Worm (Caenorhabditis elegans) whole organism, L4 larva: ENCODE data around the gene K10D2.8.
"Not testable (repeated sequence)": the region's sequence is repeated elsewhere in the genome, so short reads cannot be mapped to it uniquely, and the experiment has no call there.

Experiments
- D1046.2 ChIP-seq: fragments of 200-800 bp; sonication (Bioruptor generic); IDR thresholded peaks from 2 replicates; pipeline ENCODE4 v1.3.6; 2022; ENCODE audit warnings: missing genetic modification characterization, missing compliant biosample characterization
- F10B5.3 ChIP-seq: sonication (generic microtip); optimal IDR thresholded peaks from 2 replicates; lab custom pipeline; 2016; ENCODE audit warnings: mild to moderate bottlenecking, missing genetic modification characterization, missing compliant biosample characterization
- F26F4.8 ChIP-seq: fragments of 200-800 bp; sonication (Bioruptor generic); conservative IDR thresholded peaks from 2 replicates; pipeline ENCODE4 v1.3.6; 2022; ENCODE audit warnings: missing genetic modification characterization, missing compliant biosample characterization
- F37D6.2 ChIP-seq: sonication (generic microtip); optimal IDR thresholded peaks from 2 replicates; lab custom pipeline; 2016; ENCODE audit warnings: mild to moderate bottlenecking, missing genetic modification characterization, missing compliant biosample characterization
- F49E8.2 ChIP-seq: sonication (generic microtip); optimal IDR thresholded peaks from 2 replicates; lab custom pipeline; 2016; ENCODE audit warnings: missing compliant biosample characterization, mild to moderate bottlenecking, missing genetic modification characterization, borderline replicate concordance
- R02D3.7 ChIP-seq: fragments of 150-350 bp; sonication (generic microtip); optimal IDR thresholded peaks from 3 replicates; lab custom pipeline; 2014; ENCODE audit warnings: missing biosample characterization, missing genetic modification characterization
- ZK337.2 ChIP-seq: fragments of 200-800 bp; sonication (Bioruptor generic); IDR thresholded peaks from 2 replicates; pipeline ENCODE4 v1.3.6; 2022; ENCODE audit warnings: missing genetic modification reagents, missing genetic modification characterization, missing compliant biosample characterization
- aha-1 ChIP-seq: fragments of 150-350 bp; peaks from one replicate; lab custom pipeline; 2014; ENCODE audit warnings: missing biosample characterization, missing genetic modification characterization
- arid-1 ChIP-seq: fragments of 200-800 bp; sonication (Bioruptor generic); conservative IDR thresholded peaks from 2 replicates; pipeline ENCODE4 v1.3.6; 2022; ENCODE audit warnings: missing genetic modification reagents, missing genetic modification characterization, missing compliant biosample characterization
- ceh-20 ChIP-seq: fragments of 200-800 bp; sonication (Bioruptor generic); IDR thresholded peaks from 2 replicates; pipeline ENCODE4 v1.3.6; 2022; ENCODE audit warnings: missing genetic modification reagents, missing genetic modification characterization, missing compliant biosample characterization
- ctbp-1 ChIP-seq: fragments of 200-800 bp; sonication (Bioruptor generic); IDR thresholded peaks from 2 replicates; pipeline ENCODE4 v1.3.6; 2022; ENCODE audit warnings: missing genetic modification reagents, missing genetic modification characterization, missing compliant biosample characterization
- daf-16 ChIP-seq, 3 experiments: sonication (generic microtip); optimal IDR thresholded peaks; 2 replicates each; lab custom pipeline; 2016 to 2017; ENCODE audit warnings: missing genetic modification characterization in 3 of 3, missing genetic modification reagents in 3 of 3, mild to moderate bottlenecking in 2 of 3, missing compliant biosample characterization in 2 of 3, missing biosample characterization in 1 of 3, moderate library complexity in 1 of 3
- dmd-9 ChIP-seq: fragments of 200-800 bp; sonication (Bioruptor generic); IDR thresholded peaks from 2 replicates; pipeline ENCODE4 v1.3.6; 2022; ENCODE audit warnings: missing genetic modification reagents, missing genetic modification characterization, missing compliant biosample characterization
- dpl-1 ChIP-seq: fragments of 150-350 bp; optimal IDR thresholded peaks from 2 replicates; lab custom pipeline; 2014; ENCODE audit warnings: missing biosample characterization, missing genetic modification reagents, missing genetic modification characterization
- duxl-1 ChIP-seq: sonication (generic microtip); optimal IDR thresholded peaks from 2 replicates; lab custom pipeline; 2016; ENCODE audit warnings: mild to moderate bottlenecking, missing genetic modification characterization, moderate library complexity, missing compliant biosample characterization; ENCODE audit not compliant: poor library complexity
- egl-43 ChIP-seq: fragments of 200-800 bp; sonication (Bioruptor generic); IDR thresholded peaks from 2 replicates; pipeline ENCODE4 v1.3.6; 2022; ENCODE audit warnings: missing genetic modification reagents, missing genetic modification characterization, missing compliant biosample characterization
- hif-1 ChIP-seq, 2 experiments: sonication (generic microtip); optimal IDR thresholded peaks; 2 replicates each; lab custom pipeline; 2016 to 2017; ENCODE audit warnings: missing compliant biosample characterization in 2 of 2, missing genetic modification characterization in 2 of 2, missing genetic modification reagents in 2 of 2, missing genotype in 2 of 2, mild to moderate bottlenecking in 1 of 2
- hmg-1.1 ChIP-seq: fragments of 200-800 bp; sonication (Bioruptor generic); IDR thresholded peaks from 2 replicates; pipeline ENCODE4 v1.3.6; 2022; ENCODE audit warnings: missing genetic modification reagents, missing genetic modification characterization, missing compliant biosample characterization
- lin-1 ChIP-seq: fragments of 200-800 bp; sonication (Bioruptor generic); IDR thresholded peaks from 2 replicates; pipeline ENCODE4 v1.3.6; 2022; ENCODE audit warnings: missing genetic modification reagents, missing genetic modification characterization, missing compliant biosample characterization
- lin-13 ChIP-seq: fragments of 150-350 bp; optimal IDR thresholded peaks from 2 replicates; lab custom pipeline; 2014; ENCODE audit warnings: missing biosample characterization, missing genetic modification reagents, missing genetic modification characterization
- lin-29 ChIP-seq: fragments of 200-800 bp; sonication (Bioruptor generic); IDR thresholded peaks from 2 replicates; pipeline ENCODE4 v1.3.6; 2022; ENCODE audit warnings: missing genetic modification reagents, missing genetic modification characterization, missing compliant biosample characterization
- lin-38 ChIP-seq: fragments of 200-800 bp; sonication (Bioruptor generic); IDR thresholded peaks from 2 replicates; pipeline ENCODE4 v1.3.6; 2022; ENCODE audit warnings: missing genetic modification reagents, missing genetic modification characterization, missing compliant biosample characterization
- lir-3 ChIP-seq: sonication (generic microtip); optimal IDR thresholded peaks from 2 replicates; lab custom pipeline; 2016; ENCODE audit warnings: mild to moderate bottlenecking, missing genetic modification characterization, missing compliant biosample characterization
- lsy-2 ChIP-seq, 2 experiments: fragments of 150-350 bp in 1 of 2; sonication (generic microtip) in 1 of 2; optimal IDR thresholded peaks; 2 replicates each; lab custom pipeline; 2014 to 2017; ENCODE audit warnings: missing biosample characterization in 2 of 2, missing genetic modification characterization in 2 of 2
- madf-5 ChIP-seq, 2 experiments: fragments of 200-800 bp; sonication (Bioruptor generic); IDR thresholded peaks; 2 replicates each; pipeline ENCODE4 v1.3.6; 2022; ENCODE audit warnings: missing compliant biosample characterization in 2 of 2, missing genetic modification characterization in 2 of 2
- madf-9 ChIP-seq: fragments of 200-800 bp; sonication (Bioruptor generic); conservative IDR thresholded peaks from 2 replicates; pipeline ENCODE4 v1.3.6; 2022; ENCODE audit warnings: missing genetic modification reagents, missing genetic modification characterization, missing compliant biosample characterization
- mdl-1 ChIP-seq, 2 experiments: fragments of 150-350 bp in 1 of 2; sonication (generic microtip) in 1 of 2; optimal IDR thresholded peaks; 2 replicates each; lab custom pipeline; 2014 to 2017; ENCODE audit warnings: missing biosample characterization in 2 of 2, missing genetic modification characterization in 2 of 2
- mdt-29 ChIP-seq: fragments of 200-800 bp; sonication (Bioruptor generic); IDR thresholded peaks from 2 replicates; pipeline ENCODE4 v1.3.6; 2022; ENCODE audit warnings: missing genetic modification reagents, missing genetic modification characterization, missing compliant biosample characterization
- mep-1 ChIP-seq: fragments of 150-350 bp; sonication (generic microtip); optimal IDR thresholded peaks from 3 replicates; lab custom pipeline; 2014; ENCODE audit warnings: missing biosample characterization, missing genetic modification characterization
- mxl-3 ChIP-seq: fragments of 200-800 bp; sonication (Bioruptor generic); optimal IDR thresholded peaks from 2 replicates; lab custom pipeline; 2018; ENCODE audit warnings: mild to moderate bottlenecking, missing genetic modification characterization, missing compliant biosample characterization
- nhr-111 ChIP-seq: fragments of 200-800 bp; sonication (Bioruptor generic); optimal IDR thresholded peaks from 2 replicates; lab custom pipeline; 2018; ENCODE audit warnings: mild to moderate bottlenecking, missing genetic modification characterization, missing compliant biosample characterization
- nhr-41 ChIP-seq: fragments of 200-800 bp; sonication (Bioruptor generic); IDR thresholded peaks from 2 replicates; pipeline ENCODE4 v1.3.6; 2022; ENCODE audit warnings: missing genetic modification reagents, missing genetic modification characterization, missing compliant biosample characterization
- nhr-48 ChIP-seq: sonication (generic microtip); optimal IDR thresholded peaks from 2 replicates; lab custom pipeline; 2016; ENCODE audit warnings: mild to moderate bottlenecking, missing genetic modification characterization, missing compliant biosample characterization
- nhr-6 ChIP-seq: fragments of 150-350 bp; optimal IDR thresholded peaks from 2 replicates; lab custom pipeline; 2014; ENCODE audit warnings: missing biosample characterization, missing genetic modification characterization
- pha-4 ChIP-seq, 2 experiments: fragments of 150-350 bp in 1 of 2; fragments of 200-800 bp in 1 of 2; sonication (Bioruptor generic) in 1 of 2; IDR thresholded peaks in 1 of 2; optimal IDR thresholded peaks in 1 of 2; 2 replicates each; pipeline versions ENCODE4 v1.3.6 to Lab custom; 2014 to 2022; ENCODE audit warnings: missing genetic modification characterization in 2 of 2, missing genetic modification reagents in 2 of 2, missing biosample characterization in 1 of 2, missing compliant biosample characterization in 1 of 2
- php-3 ChIP-seq: fragments of 200-800 bp; sonication (Bioruptor generic); IDR thresholded peaks from 2 replicates; pipeline ENCODE4 v1.3.6; 2022; ENCODE audit warnings: missing genetic modification reagents, missing genetic modification characterization, missing compliant biosample characterization
- rbr-2 ChIP-seq: sonication (generic microtip); optimal IDR thresholded peaks from 2 replicates; lab custom pipeline; 2016; ENCODE audit warnings: missing genotype, missing genetic modification characterization, missing compliant biosample characterization
- set-16 ChIP-seq: fragments of 200-800 bp; sonication (Bioruptor generic); IDR thresholded peaks from 2 replicates; pipeline ENCODE4 v1.3.6; 2022; ENCODE audit warnings: missing genetic modification reagents, missing genetic modification characterization, missing compliant biosample characterization
- spr-1 ChIP-seq: sonication (generic microtip); optimal IDR thresholded peaks from 2 replicates; lab custom pipeline; 2016; ENCODE audit warnings: mild to moderate bottlenecking, missing genetic modification characterization, missing compliant biosample characterization
- vab-7 ChIP-seq: fragments of 200-800 bp; sonication (Bioruptor generic); IDR thresholded peaks from 2 replicates; pipeline ENCODE4 v1.3.6; 2022; ENCODE audit warnings: missing genetic modification reagents, missing genetic modification characterization, missing compliant biosample characterization
- zfp-2 ChIP-seq: sonication (generic microtip); optimal IDR thresholded peaks from 2 replicates; lab custom pipeline; 2016; ENCODE audit warnings: mild to moderate bottlenecking, missing genetic modification characterization, missing compliant biosample characterization
- zfp-3 ChIP-seq: fragments of 200-800 bp; sonication (Bioruptor generic); conservative IDR thresholded peaks from 2 replicates; pipeline ENCODE4 v1.3.6; 2022; ENCODE audit warnings: missing genetic modification reagents, missing genetic modification characterization, missing compliant biosample characterization
- zip-2 ChIP-seq: fragments of 150-350 bp; optimal IDR thresholded peaks from 2 replicates; lab custom pipeline; 2014; ENCODE audit warnings: missing biosample characterization, missing genetic modification characterization

The K10D2.8 gene

DNA sequence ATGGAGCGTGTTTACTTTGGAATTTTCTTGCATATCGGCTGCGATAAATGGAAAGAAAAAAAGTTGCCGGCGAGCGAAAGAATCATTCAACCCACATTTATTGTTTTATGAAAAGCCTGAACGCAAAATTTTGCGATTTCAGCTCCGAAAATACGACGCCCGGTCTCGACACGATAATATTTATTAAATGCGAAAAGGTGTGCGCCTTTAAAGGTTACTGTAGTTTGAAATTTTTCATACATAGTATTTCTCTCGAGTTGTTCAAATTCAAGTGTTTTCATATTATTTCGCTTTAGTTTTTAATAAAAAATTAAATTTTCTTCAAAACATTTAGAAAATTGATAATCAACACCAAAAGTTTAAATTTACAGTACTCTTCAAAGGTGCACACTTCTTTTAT is 20.5 kb downstream of the K10D2.8 start, which contains the start of gene syx-16:
Gene syx-16, minus strand, starts transcription at position 118 of the 400 bp plus-strand sequence.
- TF ChIP-seq vab-7 (GFP tag; lab: Robert Waterston, UW), result no peak
- no peak for TF ChIP-seq R02D3.7 (tag; lab: Kevin White, UChicago)
- no peak for TF ChIP-seq daf-16 (GFP tag; optimal IDR thresholded peaks at IDR 0.05; lab: Kevin White, UChicago)
- TF ChIP-seq daf-16 (tag; optimal IDR thresholded peaks at IDR 0.05; lab: Kevin White, UChicago), result no peak
- TF ChIP-seq egl-43 (GFP tag; lab: Robert Waterston, UW), result no peak
- TF ChIP-seq, all 104 proteins: peak for 0

DNA sequence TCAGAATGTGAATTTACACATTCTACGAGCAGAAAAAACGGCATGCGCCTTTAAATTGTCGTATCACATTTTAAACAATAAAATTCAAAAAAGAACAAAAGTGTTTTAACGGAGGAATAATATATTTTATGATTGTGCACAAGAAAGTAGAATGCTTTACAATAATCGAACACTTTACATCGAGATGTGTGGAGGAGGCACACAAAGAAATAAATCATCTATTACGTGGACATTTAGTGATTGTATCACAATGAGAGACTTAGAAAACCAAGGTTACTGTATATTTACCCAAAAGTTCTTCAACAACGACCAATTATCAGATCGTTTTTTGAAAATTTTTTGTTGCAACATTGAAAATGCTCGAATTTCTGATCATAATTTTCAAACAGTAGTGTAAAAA is 21.7 kb downstream of the K10D2.8 start:
- peak in 1 of 2 experiments; percentile 14 for TF ChIP-seq lsy-2 (tag; optimal IDR thresholded peaks at IDR 0.05; lab: Kevin White, UChicago)
- TF ChIP-seq zfp-2 (tag; lab: Kevin White, UChicago), result no peak

DNA sequence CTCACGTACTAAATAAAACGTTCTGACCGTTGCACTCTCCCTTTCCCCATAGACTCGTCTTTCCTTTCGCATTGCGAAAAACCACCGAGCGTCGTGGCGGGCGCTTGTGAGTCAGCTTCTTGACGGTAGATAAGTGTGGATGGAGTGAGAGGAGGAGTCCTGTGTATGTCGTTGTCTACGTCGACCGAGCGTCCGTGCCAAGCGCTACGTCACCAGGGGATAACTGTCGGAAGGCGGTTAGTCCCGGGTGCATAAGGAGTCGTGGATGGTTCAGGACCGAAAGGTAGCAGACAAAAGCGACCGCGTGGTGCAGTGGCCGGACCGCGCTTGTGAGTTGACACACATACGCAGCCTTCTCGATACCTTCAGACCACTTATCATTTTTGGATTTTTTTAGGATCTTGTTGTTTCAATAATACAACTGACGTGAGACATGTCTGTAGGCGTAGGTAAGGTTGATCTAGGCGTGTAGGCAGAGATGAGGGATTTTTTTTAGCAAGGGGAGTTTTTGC is 22.7 kb downstream of the K10D2.8 start:
- peak; percentile 57 for TF ChIP-seq F37D6.2
- peak; percentile 76 for TF ChIP-seq php-3 (GFP tag; lab: Robert Waterston, UW)
- peak; percentile 80 for TF ChIP-seq lin-38 (GFP tag; lab: Robert Waterston, UW)
- TF ChIP-seq dpl-1 (GFP tag; lab: Kevin White, UChicago), result peak; percentile 41
- peak; percentile 51 for TF ChIP-seq duxl-1 (tag; lab: Kevin White, UChicago)
- TF ChIP-seq hmg-1.1 (GFP tag; lab: Robert Waterston, UW), result peak; percentile 81; the same call in 1 of the 2 replicates
- peak; percentile 41 to 62 for TF ChIP-seq hif-1 (tag; optimal IDR thresholded peaks at IDR 0.05; lab: Kevin White, UChicago)
- peak; percentile 53; the same call in 1 of the 2 replicates for TF ChIP-seq zfp-3 (GFP tag; lab: Robert Waterston, UW)
- TF ChIP-seq mxl-3 (GFP tag; lab: Kevin White, UChicago), result peak; percentile 86
- TF ChIP-seq aha-1, result peak; percentile 14
- peak; percentile 82 for TF ChIP-seq pha-4 (GFP tag; IDR thresholded peaks at IDR 0.05; lab: Robert Waterston, UW)
- not testable (repeated sequence) for TF ChIP-seq pha-4, daf-16 (tag; optimal IDR thresholded peaks at IDR 0.05; lab: Kevin White, UChicago)
- 0 out of 2 replicates have a peak, but pooled peaks have one; percentile 8 for TF ChIP-seq dmd-9 (GFP tag; lab: Robert Waterston, UW)
- peak; percentile 82; the same call in 1 of the 2 replicates for TF ChIP-seq arid-1 (GFP tag; lab: Robert Waterston, UW)
- peak; percentile 75 for TF ChIP-seq vab-7 (GFP tag; lab: Robert Waterston, UW)
- peak; percentile 76 for TF ChIP-seq mdt-29 (GFP tag; lab: Robert Waterston, UW)
- peak; percentile 78 for TF ChIP-seq spr-1 (tag; lab: Kevin White, UChicago)
- TF ChIP-seq ctbp-1 (GFP tag; lab: Robert Waterston, UW), result peak; percentile 84
- TF ChIP-seq F26F4.8 (GFP tag; lab: Robert Waterston, UW), result 0 out of 2 replicates have a peak, but pooled peaks have one; percentile 61
- peak; percentile 55 for TF ChIP-seq F49E8.2 (tag; lab: Kevin White, UChicago)
- peak; percentile 29 for TF ChIP-seq nhr-6
- peak; percentile 85 for TF ChIP-seq set-16
- peak; percentile 64 for TF ChIP-seq madf-9 (GFP tag; lab: Robert Waterston, UW)
- TF ChIP-seq lin-29, result peak; percentile 53; the same call in 1 of the 2 replicates
- TF ChIP-seq lin-13 (GFP tag; lab: Kevin White, UChicago), result peak; percentile 70
- 0 out of 2 replicates have a peak, but pooled peaks have one; percentile 49 for TF ChIP-seq D1046.2 (GFP tag; lab: Robert Waterston, UW)
- peak; percentile 47; the same call in 1 of the 2 replicates for TF ChIP-seq ZK337.2 (GFP tag; lab: Robert Waterston, UW)
- TF ChIP-seq mdl-1 (tag; optimal IDR thresholded peaks at IDR 0.05; lab: Kevin White, UChicago), result peak in 1 of 2 experiments; percentile 40
- peak; percentile 35 for TF ChIP-seq nhr-111 (GFP tag; lab: Kevin White, UChicago)
- peak; percentile 76 for TF ChIP-seq mep-1
- TF ChIP-seq rbr-2 (tag; lab: Kevin White, UChicago), result peak; percentile 78
- peak in 1 of 2 experiments; percentile 26; a peak in 1 of 4 replicates for TF ChIP-seq madf-5 (GFP tag; IDR thresholded peaks at IDR 0.05; lab: Robert Waterston, UW)
- TF ChIP-seq F10B5.3 (tag; lab: Kevin White, UChicago), result peak; percentile 67
- TF ChIP-seq ceh-20, result peak; percentile 78; the same call in 1 of the 2 replicates
- peak; percentile 43 for TF ChIP-seq lir-3 (tag; lab: Kevin White, UChicago)
- TF ChIP-seq daf-16 (GFP tag; optimal IDR thresholded peaks at IDR 0.05; lab: Kevin White, UChicago), result peak; percentile 57 to 83
- peak; percentile 77 for TF ChIP-seq nhr-48 (tag; lab: Kevin White, UChicago)
- TF ChIP-seq lin-1 (GFP tag; lab: Robert Waterston, UW), result peak; percentile 73
- peak; percentile 52 for TF ChIP-seq zip-2 (tag; lab: Kevin White, UChicago)
- TF ChIP-seq nhr-41 (GFP tag; lab: Robert Waterston, UW), result peak; percentile 71
